Fruit fly (Drosophila melanogaster): ENCODE measurements around the gene CG33299.

DNA sequence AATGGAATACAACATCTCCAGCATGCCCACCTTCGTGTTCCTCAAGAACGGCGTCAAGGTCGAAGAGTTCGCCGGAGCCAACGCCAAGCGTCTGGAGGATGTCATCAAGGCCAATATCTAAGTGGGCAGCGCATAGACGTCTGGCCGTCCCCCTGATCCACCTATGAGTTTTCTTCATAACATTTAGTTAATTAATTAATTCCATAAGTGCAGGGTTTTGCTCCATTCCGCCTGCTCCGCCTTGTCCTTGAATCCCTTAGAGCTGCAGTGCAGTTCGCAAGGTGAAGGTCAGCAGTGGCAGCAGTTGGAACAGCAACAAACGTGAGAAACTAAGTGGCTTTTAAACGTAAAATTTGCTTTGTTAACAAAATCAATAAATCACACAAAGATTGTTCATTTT lies 40.8 kb upstream of the CG33299 start:
- TF ChIP-seq usp (GFP tag; optimal IDR thresholded peaks at IDR 0.05): no peak
- no peak for TF ChIP-seq EcR (GFP tag; optimal IDR thresholded peaks at IDR 0.05)
